Fruit fly (Drosophila melanogaster) whole organism, embryonic: ENCODE data around the gene CG32225.

ENCODE experiments used
- Blimp-1 ChIP-seq: fragments of 200-800 bp; sonication (Bioruptor generic); optimal IDR thresholded peaks from 3 replicates; lab custom pipeline; 2018; ENCODE audit warnings: missing biosample characterization, missing genetic modification characterization, mild to moderate bottlenecking, moderate library complexity, missing genetic modification reagents
- CG10147 ChIP-seq: fragments of 200-800 bp; sonication (Bioruptor generic); optimal IDR thresholded peaks from 2 replicates; lab custom pipeline; 2019; ENCODE audit warnings: missing biosample characterization, mild to moderate bottlenecking, missing genetic modification characterization, moderate library complexity
- CG10209 ChIP-seq: fragments of 200-800 bp; sonication (Bioruptor generic); optimal IDR thresholded peaks from 3 replicates; lab custom pipeline; 2017; ENCODE audit warnings: missing biosample characterization, mild to moderate bottlenecking, missing genetic modification characterization, missing genetic modification reagents
- CG10543 ChIP-seq: fragments of 200-800 bp; sonication (Bioruptor generic); optimal IDR thresholded peaks from 3 replicates; lab custom pipeline; 2017; ENCODE audit warnings: missing biosample characterization, mild to moderate bottlenecking, missing genetic modification characterization, moderate library complexity
- CG11560 ChIP-seq: fragments of 200-800 bp; sonication (Bioruptor generic); IDR thresholded peaks from 3 replicates; pipeline ENCODE4 v1.3.6; 2022; ENCODE audit warnings: missing biosample characterization, missing genetic modification characterization
- CG12104 ChIP-seq: fragments of 200-800 bp; sonication (Bioruptor generic); optimal IDR thresholded peaks from 3 replicates; lab custom pipeline; 2016; ENCODE audit warnings: missing biosample characterization, missing genetic modification characterization
- CG1233 ChIP-seq: fragments of 200-800 bp; sonication (Bioruptor generic); optimal IDR thresholded peaks from 4 replicates; lab custom pipeline; 2018; ENCODE audit warnings: missing biosample characterization, mild to moderate bottlenecking, missing genetic modification characterization
- CG12391 ChIP-seq: fragments of 200-800 bp; sonication (Bioruptor generic); optimal IDR thresholded peaks from 3 replicates; lab custom pipeline; 2018; ENCODE audit warnings: missing biosample characterization, mild to moderate bottlenecking, missing genetic modification characterization, moderate library complexity
- CG13775 ChIP-seq: fragments of 200-800 bp; sonication (Bioruptor generic); optimal IDR thresholded peaks from 3 replicates; lab custom pipeline; 2017; ENCODE audit warnings: missing biosample characterization, mild to moderate bottlenecking, missing genetic modification characterization
- CG13894 ChIP-seq: fragments of 200-800 bp; sonication (Bioruptor generic); optimal IDR thresholded peaks from 3 replicates; lab custom pipeline; 2018; ENCODE audit warnings: missing biosample characterization, mild to moderate bottlenecking, missing genetic modification characterization, moderate library complexity
- CG14014 ChIP-seq: fragments of 200-800 bp; sonication (Bioruptor generic); IDR thresholded peaks from 2 replicates; pipeline ENCODE4 v1.3.6; 2022; ENCODE audit warnings: missing biosample characterization, missing genetic modification characterization
- CG14050 ChIP-seq: fragments of 200-800 bp; sonication (Bioruptor generic); IDR thresholded peaks from 3 replicates; pipeline ENCODE4 v1.3.6; 2022; ENCODE audit warnings: missing biosample characterization, missing genetic modification characterization
- CG1603 ChIP-seq: fragments of 200-800 bp; sonication (Bioruptor generic); optimal IDR thresholded peaks from 2 replicates; lab custom pipeline; 2019; ENCODE audit warnings: missing biosample characterization, mild to moderate bottlenecking, missing genetic modification characterization, moderate library complexity
- CG18476 ChIP-seq: fragments of 200-800 bp; sonication (Bioruptor generic); optimal IDR thresholded peaks from 2 replicates; lab custom pipeline; 2016; ENCODE audit warnings: missing biosample characterization, mild to moderate bottlenecking, missing genetic modification characterization
- CG30403 ChIP-seq: fragments of 200-800 bp; sonication (Bioruptor generic); optimal IDR thresholded peaks from 3 replicates; lab custom pipeline; 2016; ENCODE audit warnings: missing biosample characterization, missing genetic modification characterization
- CG31441 ChIP-seq: fragments of 200-800 bp; sonication (Bioruptor generic); IDR thresholded peaks from 2 replicates; pipeline ENCODE4 v1.3.6; 2022; ENCODE audit warnings: missing biosample characterization, missing genetic modification characterization
- CG34422 ChIP-seq: fragments of 200-800 bp; sonication (Bioruptor generic); IDR thresholded peaks from 3 replicates; pipeline ENCODE4 v1.3.6; 2022; ENCODE audit warnings: missing biosample characterization, missing genetic modification characterization
- CG7556 ChIP-seq: fragments of 200-800 bp; sonication (Bioruptor generic); optimal IDR thresholded peaks from 2 replicates; lab custom pipeline; 2017; ENCODE audit warnings: missing biosample characterization, mild to moderate bottlenecking, missing genetic modification characterization
- CG7839 ChIP-seq: fragments of 200-800 bp; sonication (Bioruptor generic); optimal IDR thresholded peaks from 3 replicates; lab custom pipeline; 2018; ENCODE audit warnings: missing biosample characterization, mild to moderate bottlenecking, missing genetic modification characterization, moderate library complexity
- CG8924 ChIP-seq: fragments of 200-800 bp; optimal IDR thresholded peaks from 3 replicates; lab custom pipeline; 2019; ENCODE audit warnings: missing biosample characterization, mild to moderate bottlenecking, missing genetic modification characterization, moderate library complexity
- CG9609 ChIP-seq: fragments of 200-800 bp; sonication (Bioruptor generic); optimal IDR thresholded peaks from 3 replicates; lab custom pipeline; 2016; ENCODE audit warnings: missing biosample characterization, missing genetic modification characterization
- CHES-1-like ChIP-seq: fragments of 200-800 bp; sonication (Bioruptor generic); optimal IDR thresholded peaks from 2 replicates; lab custom pipeline; 2016; ENCODE audit warnings: missing biosample characterization, missing genetic modification characterization
- D19A ChIP-seq: fragments of 200-800 bp; optimal IDR thresholded peaks from 3 replicates; lab custom pipeline; 2019; ENCODE audit warnings: missing biosample characterization, mild to moderate bottlenecking, missing genetic modification characterization, moderate library complexity
- Hand ChIP-seq: fragments of 200-800 bp; sonication (Bioruptor generic); optimal IDR thresholded peaks from 2 replicates; lab custom pipeline; 2017; ENCODE audit warnings: mild to moderate bottlenecking, missing biosample characterization, missing genetic modification reagents, missing genetic modification characterization
- NC2β ChIP-seq: fragments of 200-800 bp; sonication (Bioruptor generic); optimal IDR thresholded peaks from 2 replicates; lab custom pipeline; 2016; ENCODE audit warnings: missing biosample characterization, missing genetic modification characterization
- NK7.1 ChIP-seq: fragments of 200-800 bp; sonication (Bioruptor generic); optimal IDR thresholded peaks from 3 replicates; lab custom pipeline; 2016; ENCODE audit warnings: missing biosample characterization, missing genetic modification characterization
- Sox100B ChIP-seq: fragments of 200-800 bp; sonication (Bioruptor generic); optimal IDR thresholded peaks from 3 replicates; lab custom pipeline; 2018; ENCODE audit warnings: missing biosample characterization, mild to moderate bottlenecking, missing genetic modification characterization
- Sry-δ ChIP-seq: fragments of 200-800 bp; sonication (Bioruptor generic); optimal IDR thresholded peaks from 2 replicates; lab custom pipeline; 2016; ENCODE audit warnings: missing biosample characterization, missing genetic modification characterization
- Ssrp ChIP-seq: fragments of 200-800 bp; sonication (Bioruptor generic); optimal IDR thresholded peaks from 2 replicates; lab custom pipeline; 2018; ENCODE audit warnings: missing biosample characterization, mild to moderate bottlenecking, missing genetic modification characterization, moderate library complexity
- Taf1 ChIP-seq: fragments of 200-800 bp; sonication (Bioruptor generic); IDR thresholded peaks from 2 replicates; pipeline ENCODE4 v1.3.6; 2022; ENCODE audit warnings: missing biosample characterization, missing genetic modification characterization
- Xbp1 ChIP-seq: fragments of 200-800 bp; sonication (Bioruptor generic); optimal IDR thresholded peaks from 3 replicates; lab custom pipeline; 2016; ENCODE audit warnings: missing biosample characterization, mild to moderate bottlenecking, missing genetic modification characterization
- dmrt11E ChIP-seq: fragments of 200-800 bp; sonication (Bioruptor generic); optimal IDR thresholded peaks from 3 replicates; lab custom pipeline; 2018; ENCODE audit warnings: missing biosample characterization, mild to moderate bottlenecking, missing genetic modification characterization, moderate library complexity
- dysf ChIP-seq: fragments of 200-800 bp; sonication (Bioruptor generic); IDR thresholded peaks from 3 replicates; pipeline ENCODE4 v1.3.6; 2022; ENCODE audit warnings: missing biosample characterization, missing genetic modification characterization
- en ChIP-seq: fragments of 200-800 bp; sonication (Bioruptor generic); optimal IDR thresholded peaks from 2 replicates; lab custom pipeline; 2016; ENCODE audit warnings: missing biosample characterization, missing genetic modification characterization
- hb ChIP-seq: fragments of 200-800 bp; sonication (Bioruptor generic); IDR thresholded peaks from 3 replicates; pipeline ENCODE4 v1.3.6; 2022; ENCODE audit warnings: missing biosample characterization, missing genetic modification characterization; ENCODE audit not compliant: partially characterized antibody
- nerfin-1 ChIP-seq: fragments of 200-800 bp; sonication (Bioruptor generic); optimal IDR thresholded peaks from 3 replicates; lab custom pipeline; 2019; ENCODE audit warnings: missing biosample characterization, mild to moderate bottlenecking, missing genetic modification characterization, moderate library complexity
- nerfin-2 ChIP-seq: fragments of 200-800 bp; sonication (Bioruptor generic); IDR thresholded peaks from 2 replicates; pipeline ENCODE4 v1.3.6; 2022; ENCODE audit warnings: missing biosample characterization, missing genetic modification characterization; ENCODE audit not compliant: partially characterized antibody
- pan ChIP-seq, 4 experiments: fragments of >200 bp in 3 of 4; fragments of 200-800 bp in 1 of 4; sonication (Bioruptor generic) in 1 of 4; optimal IDR thresholded peaks in 3 of 4; IDR thresholded peaks in 1 of 4; 2 replicates each; pipeline versions ENCODE4 v1.3.6 to Lab custom; 2017 to 2022; ENCODE audit warnings: missing biosample characterization in 2 of 4, missing genetic modification characterization in 2 of 4, mixed read lengths in 1 of 4
- pnt ChIP-seq: fragments of 200-800 bp; sonication (Bioruptor generic); optimal IDR thresholded peaks from 3 replicates; lab custom pipeline; 2016; ENCODE audit warnings: missing biosample characterization, missing genetic modification characterization
- ranshi ChIP-seq: fragments of 200-800 bp; sonication (Bioruptor generic); IDR thresholded peaks from 2 replicates; pipeline ENCODE4 v1.3.6; 2022; ENCODE audit warnings: missing biosample characterization, missing genetic modification characterization
- sima ChIP-seq: fragments of 200-800 bp; sonication (Bioruptor generic); optimal IDR thresholded peaks from 2 replicates; lab custom pipeline; 2016; ENCODE audit warnings: missing biosample characterization, missing genetic modification characterization
- slbo ChIP-seq: fragments of 200-800 bp; sonication (Bioruptor generic); IDR thresholded peaks from 2 replicates; pipeline ENCODE4 v1.3.6; 2022; ENCODE audit warnings: missing biosample characterization, missing genetic modification characterization
- slp2 ChIP-seq: fragments of 200-800 bp; sonication (Bioruptor generic); optimal IDR thresholded peaks from 2 replicates; lab custom pipeline; 2016; ENCODE audit warnings: missing biosample characterization, missing genetic modification characterization
- stc ChIP-seq: fragments of 200-800 bp; sonication (Bioruptor generic); IDR thresholded peaks from 2 replicates; pipeline ENCODE4 v1.3.6; 2022; ENCODE audit warnings: missing biosample characterization, missing genetic modification characterization
- tap ChIP-seq: fragments of 200-800 bp; optimal IDR thresholded peaks from 3 replicates; lab custom pipeline; 2019; ENCODE audit warnings: missing biosample characterization, mild to moderate bottlenecking, missing genetic modification characterization, moderate library complexity
- unpg ChIP-seq: fragments of 200-800 bp; sonication (Bioruptor generic); optimal IDR thresholded peaks from 3 replicates; lab custom pipeline; 2018; ENCODE audit warnings: missing biosample characterization, mild to moderate bottlenecking, missing genetic modification characterization, moderate library complexity
- vvl ChIP-seq: fragments of 200-800 bp; sonication (Bioruptor generic); IDR thresholded peaks from 2 replicates; pipeline ENCODE4 v1.3.6; 2022; ENCODE audit warnings: missing biosample characterization, missing genetic modification characterization
- yki ChIP-seq: fragments of >200 bp; optimal IDR thresholded peaks from 3 replicates; lab custom pipeline; 2018
- zf30C ChIP-seq: fragments of 200-800 bp; sonication (Bioruptor generic); optimal IDR thresholded peaks from 3 replicates; lab custom pipeline; 2018; ENCODE audit warnings: missing biosample characterization, mild to moderate bottlenecking, missing genetic modification characterization
- zfh2 ChIP-seq: fragments of 200-800 bp; sonication (Bioruptor generic); optimal IDR thresholded peaks from 2 replicates; lab custom pipeline; 2016; ENCODE audit warnings: missing biosample characterization, missing genetic modification characterization

CG32225 gene

dm6 chr3L:20276615-20277014 is 29.5 kb downstream of the CG32225 start (continued):
- no peak for TF ChIP-seq nerfin-2 (GFP tag; lab: Robert Waterston, UW)
- TF ChIP-seq tap (tag; lab: Kevin White, UChicago): peak; percentile 17
- TF ChIP-seq CG14014: peak; percentile 36; the same call in 1 of the 2 replicates
- peak; percentile 27 for TF ChIP-seq zfh2
- TF ChIP-seq CG10147 (GFP tag; lab: Kevin White, UChicago): peak; percentile 7
- TF ChIP-seq yki (lab: Kevin White, UChicago): no peak
- TF ChIP-seq en: peak; percentile 20
- peak; percentile 63 for TF ChIP-seq CG7839 (tag; lab: Kevin White, UChicago)
- peak; percentile 1 for TF ChIP-seq NC2β (GFP tag; lab: Kevin White, UChicago)
- peak; percentile 14 for TF ChIP-seq CG10209 (GFP tag; lab: Kevin White, UChicago)
- peak; percentile 62 for TF ChIP-seq unpg (GFP tag; lab: Kevin White, UChicago)
- TF ChIP-seq CG1233 (GFP tag; lab: Kevin White, UChicago): no peak
- TF ChIP-seq Blimp-1 (GFP tag; lab: Kevin White, UChicago): peak; percentile 44
- peak; percentile 50; the same call in 1 of the 2 replicates for TF ChIP-seq stc (GFP tag; lab: Robert Waterston, UW)
- no peak for TF ChIP-seq sima (GFP tag; lab: Kevin White, UChicago)
- no peak for TF ChIP-seq CG12104 (GFP tag; lab: Kevin White, UChicago)
- peak; percentile 54; the same call in 1 of the 2 replicates for TF ChIP-seq ranshi
- TF ChIP-seq pan (optimal IDR thresholded peaks at IDR 0.05; lab: Kevin White, UChicago): no peak
- peak in 1 of 2 experiments; percentile 65 for TF ChIP-seq pan (GFP tag; optimal IDR thresholded peaks at IDR 0.05 in 1 of 2, IDR thresholded peaks at IDR 0.05 in 1 of 2)
- TF ChIP-seq CG13894 (tag; lab: Kevin White, UChicago): peak; percentile 25
- peak; percentile 25 for TF ChIP-seq Xbp1 (GFP tag; lab: Kevin White, UChicago)
- TF ChIP-seq CG1603 (tag; lab: Kevin White, UChicago): peak; percentile 45
- no peak for TF ChIP-seq hb (GFP tag; lab: Robert Waterston, UW)
- peak; percentile 39 for TF ChIP-seq CHES-1-like
- peak; percentile 24; the same call in 1 of the 3 replicates for TF ChIP-seq CG11560 (tag; lab: Robert Waterston, UW)
- peak; percentile 55 for TF ChIP-seq CG30403 (GFP tag; lab: Kevin White, UChicago)
- peak; percentile 10 for TF ChIP-seq NK7.1 (GFP tag; lab: Kevin White, UChicago)
- peak; percentile 43; the same call in 1 of the 2 replicates for TF ChIP-seq CG31441
- no peak for TF ChIP-seq slp2 (GFP tag; lab: Kevin White, UChicago)
- peak; percentile 52 for TF ChIP-seq CG12391 (tag; lab: Kevin White, UChicago)
- peak; percentile 53 for TF ChIP-seq Hand (GFP tag; lab: Kevin White, UChicago)
- peak; percentile 37 for TF ChIP-seq CG18476 (GFP tag; lab: Kevin White, UChicago)
- TF ChIP-seq CG14050 (GFP tag; lab: Robert Waterston, UW): no peak; the same call in 2 of the 3 replicates
- peak; percentile 62 for TF ChIP-seq pnt (GFP tag; lab: Kevin White, UChicago)
- TF ChIP-seq slbo (GFP tag; lab: Robert Waterston, UW): peak; percentile 55
- TF ChIP-seq CG9609 (GFP tag; lab: Kevin White, UChicago): peak; percentile 48
- peak; percentile 60 for TF ChIP-seq dysf (GFP tag; lab: Robert Waterston, UW)
- TF ChIP-seq Taf1 (GFP tag; lab: Robert Waterston, UW): no peak
- TF ChIP-seq Sox100B (GFP tag; lab: Kevin White, UChicago): peak; percentile 36
- 0 out of 2 replicates have a peak, but pooled peaks have one; percentile 20 for TF ChIP-seq vvl (GFP tag; lab: Robert Waterston, UW)
- peak; percentile 26 for TF ChIP-seq Ssrp (tag; lab: Kevin White, UChicago)
- peak; percentile 30 for TF ChIP-seq CG8924 (tag; lab: Kevin White, UChicago)
- peak; percentile 69 for TF ChIP-seq CG7556 (GFP tag; lab: Kevin White, UChicago)
- TF ChIP-seq nerfin-1 (tag; lab: Kevin White, UChicago): peak; percentile 7
- TF ChIP-seq D19A: peak; percentile 36
- no peak for TF ChIP-seq zf30C (GFP tag; lab: Kevin White, UChicago)
- TF ChIP-seq dmrt11E: no peak
- no peak for TF ChIP-seq Sry-δ (GFP tag; lab: Kevin White, UChicago)
- peak; percentile 13 for TF ChIP-seq CG13775 (GFP tag; lab: Kevin White, UChicago)
- peak; percentile 23 for TF ChIP-seq CG10543 (GFP tag; lab: Kevin White, UChicago)
- peak; percentile 53; the same call in 1 of the 3 replicates for TF ChIP-seq CG34422
